Fruit fly (Drosophila melanogaster) whole organism: ENCODE measurements around the gene CG42553.

Experiments used
- CG8478 ChIP-seq: fragments of >200 bp; optimal IDR thresholded peaks from 2 replicates; lab custom pipeline; 2018; ENCODE audit warnings: inconsistent platforms
- Dll ChIP-seq: fragments of >200 bp; optimal IDR thresholded peaks from 2 replicates; lab custom pipeline; 2017
- EcR ChIP-seq, 2 experiments: fragments of >200 bp; optimal IDR thresholded peaks; 2 replicates each; lab custom pipeline; 2017; ENCODE audit warnings: missing biosample characterization in 2 of 2, missing genetic modification characterization in 2 of 2, missing genetic modification reagents in 2 of 2
- pan ChIP-seq: fragments of >200 bp; optimal IDR thresholded peaks from 2 replicates; lab custom pipeline; 2017
- psq ChIP-seq: fragments of >200 bp; optimal IDR thresholded peaks from 2 replicates; lab custom pipeline; 2017
- usp ChIP-seq: fragments of >200 bp; optimal IDR thresholded peaks from 2 replicates; lab custom pipeline; 2017; ENCODE audit warnings: missing biosample characterization, missing genetic modification characterization, mixed read lengths

Gene CG42553

DNA sequence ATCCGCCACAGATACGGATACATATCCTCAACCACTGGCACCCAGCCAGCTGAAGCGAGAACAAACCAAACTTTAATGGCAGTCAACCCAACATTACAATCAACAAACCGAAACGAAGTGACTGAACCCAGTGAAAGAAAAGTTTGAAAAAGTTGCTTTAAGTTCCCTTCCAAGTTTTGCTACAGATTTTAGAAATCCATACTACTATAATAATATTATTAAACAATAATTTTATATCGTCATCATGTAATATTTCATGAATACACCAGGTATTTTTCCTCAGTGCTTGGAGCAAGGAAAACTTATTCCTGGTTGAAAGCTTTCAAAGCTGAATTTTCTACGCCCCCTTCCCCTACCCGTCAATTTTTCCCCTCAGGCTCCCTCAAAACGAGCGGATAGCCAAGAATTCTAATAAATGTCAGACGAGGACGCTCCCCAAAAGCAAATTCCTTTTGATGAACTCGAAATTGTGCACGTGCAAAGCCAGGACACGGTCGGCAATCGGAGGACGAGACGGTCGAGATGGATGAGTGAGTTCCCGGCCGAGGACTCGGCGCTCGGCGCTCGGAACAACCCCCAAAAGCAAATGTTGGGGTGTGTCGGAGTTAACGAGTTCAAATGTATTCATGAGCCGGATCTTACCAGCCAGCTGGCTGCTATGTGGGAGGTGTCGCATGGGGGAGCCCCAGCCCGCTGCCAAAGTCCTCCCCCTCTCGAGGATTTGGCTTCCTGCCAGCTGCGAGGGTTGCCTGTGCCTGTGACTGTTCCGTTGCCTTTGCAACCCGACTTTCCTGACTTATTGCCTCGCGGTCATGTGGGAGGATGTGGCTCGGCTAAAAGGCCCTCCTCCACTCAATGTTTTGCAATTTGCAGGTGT lies 36.7 kb upstream of the CG42553 start:
- TF ChIP-seq usp (GFP tag; lab: Kevin White, UChicago) (no peak), CG8478 (lab: Kevin White, UChicago) (no peak), Dll (lab: Kevin White, UChicago) (no peak), pan (lab: Kevin White, UChicago) (no peak), EcR (GFP tag; optimal IDR thresholded peaks at IDR 0.05; lab: Kevin White, UChicago) (no peak), psq (lab: Kevin White, UChicago) (no peak)

DNA sequence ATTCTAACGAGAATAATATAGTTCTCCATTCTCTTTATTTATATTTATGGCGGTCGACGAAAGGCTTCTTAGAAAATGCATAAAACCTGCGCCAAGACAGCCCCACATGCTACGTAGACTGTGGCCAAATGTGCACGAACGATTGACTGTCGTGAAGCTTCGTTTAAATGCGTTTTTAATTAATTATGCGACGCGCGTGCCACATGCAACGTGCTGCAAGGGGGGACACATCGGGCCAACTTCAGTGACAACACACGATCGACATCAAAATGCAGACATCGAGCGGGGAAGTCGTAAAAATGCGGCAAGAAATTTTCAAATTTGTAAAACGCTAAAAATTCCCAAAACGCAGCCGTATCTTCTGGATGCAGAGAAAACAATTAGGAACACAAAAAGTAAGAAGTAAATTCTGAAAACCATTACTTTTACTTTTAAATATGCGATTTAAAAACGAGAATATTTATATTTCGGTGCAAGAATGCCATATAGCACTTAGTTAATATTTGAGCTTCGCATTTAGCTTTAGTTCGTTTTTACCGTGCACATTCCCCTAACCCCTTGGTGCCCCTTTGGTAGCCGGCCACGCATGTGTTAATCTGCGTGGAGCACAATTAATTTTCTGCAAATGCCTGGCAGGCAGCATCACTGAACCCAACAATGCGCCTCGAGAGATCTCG lies 33.9 kb upstream of the CG42553 start:
- TF ChIP-seq EcR (GFP tag; optimal IDR thresholded peaks at IDR 0.05; lab: Kevin White, UChicago) (no peak), psq (lab: Kevin White, UChicago) (no peak), CG8478 (lab: Kevin White, UChicago) (no peak), pan (lab: Kevin White, UChicago) (no peak), usp (GFP tag; lab: Kevin White, UChicago) (no peak)

DNA sequence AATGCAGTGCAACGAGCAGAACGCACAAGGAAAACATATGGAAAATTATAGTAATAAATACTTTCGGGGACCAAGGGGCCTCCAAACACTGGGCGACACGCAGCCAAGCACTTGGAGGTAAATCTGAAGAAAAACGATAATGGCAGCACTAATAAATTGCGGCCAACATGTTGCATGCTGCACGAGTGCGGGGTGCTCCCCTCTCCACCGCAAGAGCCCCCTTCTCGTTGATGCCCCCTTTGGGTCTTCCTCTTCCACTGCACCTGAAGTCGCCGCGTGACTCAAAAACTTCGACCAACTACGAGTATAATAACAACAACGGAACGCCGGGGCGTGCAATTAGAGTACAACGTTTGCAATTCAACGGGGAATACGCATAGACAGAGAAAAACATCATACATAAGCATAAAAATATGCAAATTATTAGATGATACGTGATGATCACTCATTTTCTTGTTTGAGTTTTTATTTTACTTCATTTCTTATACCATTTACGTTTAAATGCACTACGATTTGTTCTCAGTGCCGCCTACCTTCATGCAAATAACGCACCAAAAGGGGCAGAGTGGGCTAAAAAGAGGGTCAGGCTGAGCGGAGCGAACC lies 31.9 kb upstream of the CG42553 start:
- TF ChIP-seq usp (GFP tag; lab: Kevin White, UChicago), result no peak
- peak; percentile 68 for TF ChIP-seq Dll (lab: Kevin White, UChicago)

DNA sequence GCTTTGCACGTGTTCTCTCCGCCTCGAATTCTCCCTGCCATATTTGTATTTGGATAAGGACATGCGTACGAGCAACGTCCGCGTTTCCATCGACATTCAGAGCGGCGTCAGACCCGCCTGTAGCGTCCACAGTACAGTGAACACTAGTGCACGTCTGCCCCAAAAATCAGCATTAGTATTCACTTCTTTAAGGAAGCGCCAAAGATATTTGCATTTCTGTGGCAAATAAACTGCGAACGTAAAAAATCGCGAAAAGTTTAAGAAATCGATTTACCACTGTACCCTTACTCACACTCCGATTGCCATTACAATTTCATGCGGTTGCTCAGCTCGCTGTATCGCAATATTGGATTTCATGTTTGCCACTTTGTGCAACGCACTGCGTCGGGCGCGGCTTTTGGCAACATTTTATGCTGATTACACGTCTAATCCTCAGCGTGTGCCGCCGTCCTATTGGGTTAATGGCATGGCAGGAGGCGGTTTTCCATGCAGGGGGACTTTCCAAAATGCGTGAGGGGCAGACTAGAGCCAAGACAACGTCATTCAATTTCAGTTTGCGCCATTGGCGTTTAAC lies 31.1 kb upstream of the CG42553 start:
- TF ChIP-seq CG8478 (lab: Kevin White, UChicago) (no peak), psq (lab: Kevin White, UChicago) (no peak), usp (GFP tag; lab: Kevin White, UChicago) (no peak), Dll (lab: Kevin White, UChicago) (no peak), EcR (GFP tag; optimal IDR thresholded peaks at IDR 0.05; lab: Kevin White, UChicago) (no peak), pan (lab: Kevin White, UChicago) (no peak)

DNA sequence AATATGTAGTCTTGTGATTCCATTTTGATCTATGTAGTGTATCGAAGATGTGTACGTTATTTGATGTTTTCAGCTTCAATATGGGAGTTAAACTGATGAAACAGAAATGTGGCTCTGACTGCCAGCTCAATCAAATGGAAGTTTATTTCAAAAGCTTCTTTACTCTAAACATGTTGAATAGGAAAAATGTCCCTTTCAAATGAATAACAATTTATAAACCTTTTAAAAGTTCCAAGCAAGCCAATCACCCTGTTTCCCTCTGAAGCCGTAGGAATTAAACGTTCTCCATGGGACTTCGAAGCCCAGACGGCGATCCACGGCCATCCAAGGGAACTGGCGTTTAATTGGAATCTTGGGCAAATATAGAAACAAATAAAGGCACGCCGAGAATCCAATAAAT lies 29.9 kb upstream of the CG42553 start, which contains the start of gene CG13898:
Gene CG13898 (minus strand): TSS at position 101 of the 400 bp plus-strand sequence.
- TF ChIP-seq psq (lab: Kevin White, UChicago) (no peak), EcR (GFP tag; optimal IDR thresholded peaks at IDR 0.05; lab: Kevin White, UChicago) (no peak), usp (GFP tag; lab: Kevin White, UChicago) (no peak), pan (lab: Kevin White, UChicago) (no peak), Dll (lab: Kevin White, UChicago) (no peak), CG8478 (lab: Kevin White, UChicago) (no peak)

DNA sequence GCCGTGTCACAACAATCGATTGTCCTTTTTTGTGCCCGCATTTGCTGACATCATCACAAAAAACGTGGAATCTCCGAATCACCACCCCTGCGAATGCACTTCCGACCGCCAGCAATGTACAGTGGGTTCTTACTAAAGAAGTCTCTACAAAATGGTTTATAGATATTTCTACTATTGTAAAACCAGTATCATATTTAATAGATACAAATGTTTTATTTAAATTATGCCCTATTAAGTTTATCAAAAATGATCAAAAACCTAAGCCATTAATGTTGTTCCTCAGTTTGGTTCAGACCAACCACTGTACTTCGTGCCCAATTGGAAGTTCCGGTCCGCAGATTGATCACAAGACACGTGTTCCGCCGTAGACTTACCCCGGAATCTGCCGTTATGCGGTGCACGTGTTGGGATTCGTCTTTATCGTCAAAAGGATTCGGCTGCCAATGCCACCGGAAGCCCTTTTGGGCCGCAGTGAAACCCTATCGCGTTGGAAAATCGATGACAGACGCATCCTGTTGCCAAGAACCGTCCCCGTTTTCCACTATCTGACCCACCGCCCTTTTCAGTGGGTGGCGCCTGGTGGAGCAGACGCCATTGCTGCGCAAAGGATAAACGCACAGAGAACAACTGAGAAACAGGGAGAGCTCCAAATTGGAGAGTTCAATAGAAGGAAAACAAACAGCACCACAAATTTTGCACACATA lies 29.2 kb upstream of the CG42553 start:
- no peak for TF ChIP-seq CG8478 (lab: Kevin White, UChicago)
- TF ChIP-seq Dll (lab: Kevin White, UChicago), result no peak
- TF ChIP-seq EcR (GFP tag; optimal IDR thresholded peaks at IDR 0.05; lab: Kevin White, UChicago), result no peak
- TF ChIP-seq pan (lab: Kevin White, UChicago), result no peak
- TF ChIP-seq psq (lab: Kevin White, UChicago), result no peak
- no peak for TF ChIP-seq usp (GFP tag; lab: Kevin White, UChicago)

dm6 chr3L:805642-806218 lies 28.2 kb upstream of the CG42553 start:
- no peak for TF ChIP-seq Dll (lab: Kevin White, UChicago)
- TF ChIP-seq pan (lab: Kevin White, UChicago), result no peak
- no peak for TF ChIP-seq EcR (GFP tag; optimal IDR thresholded peaks at IDR 0.05; lab: Kevin White, UChicago)
- TF ChIP-seq CG8478 (lab: Kevin White, UChicago), result no peak
- TF ChIP-seq psq (lab: Kevin White, UChicago), result no peak
- TF ChIP-seq usp (GFP tag; lab: Kevin White, UChicago), result no peak

- TF ChIP-seq CG8478 (lab: Kevin White, UChicago) (no peak), usp (GFP tag; lab: Kevin White, UChicago) (no peak), psq (lab: Kevin White, UChicago) (no peak), EcR (GFP tag; optimal IDR thresholded peaks at IDR 0.05; lab: Kevin White, UChicago) (no peak), pan (lab: Kevin White, UChicago) (no peak), Dll (lab: Kevin White, UChicago) (no peak)
Observed at dm6 chr3L:807456-807855, 26.4 kb upstream of the CG42553 start.

DNA sequence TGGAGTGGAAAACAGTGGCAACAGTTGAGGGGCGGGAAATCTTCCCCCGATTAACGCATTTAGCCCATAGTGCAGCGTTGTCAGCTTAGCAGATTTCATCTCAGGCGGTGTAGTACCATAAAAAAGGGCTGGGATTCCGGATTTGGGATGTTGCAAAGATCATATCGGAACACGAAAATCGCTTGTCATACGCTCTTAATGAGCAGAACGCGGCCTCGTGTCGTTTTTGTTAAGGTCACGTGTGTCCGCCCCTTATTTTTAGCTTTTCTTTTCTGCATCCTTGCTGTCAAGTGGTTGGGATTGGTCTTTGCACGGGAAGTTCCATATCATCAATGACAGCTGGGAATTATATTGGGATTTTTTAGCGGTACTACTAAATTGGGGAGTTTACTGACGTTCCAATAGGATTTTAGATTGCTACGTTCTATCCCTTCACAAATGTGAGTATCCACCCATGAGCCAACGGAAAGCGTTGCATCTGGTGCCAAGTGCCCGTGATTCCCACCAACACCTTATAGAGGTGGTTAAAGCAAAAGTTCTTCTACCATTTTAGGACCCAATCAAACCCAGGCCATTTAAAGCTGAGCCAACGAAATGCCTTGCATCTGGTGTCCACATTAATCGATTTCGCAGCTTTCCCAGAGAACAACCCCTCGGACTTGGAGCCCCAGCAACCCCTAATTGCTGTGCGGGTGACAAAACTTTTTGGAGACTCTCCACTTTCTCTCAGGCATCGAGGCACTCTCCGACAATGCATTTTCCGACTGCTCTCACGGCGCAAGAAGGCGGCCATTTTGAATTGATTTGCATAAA lies 25.0 kb upstream of the CG42553 start:
- no peak for TF ChIP-seq Dll (lab: Kevin White, UChicago)
- no peak for TF ChIP-seq pan (lab: Kevin White, UChicago)
- TF ChIP-seq CG8478 (lab: Kevin White, UChicago), result no peak
- no peak for TF ChIP-seq usp (GFP tag; lab: Kevin White, UChicago)
- TF ChIP-seq psq (lab: Kevin White, UChicago), result no peak
- TF ChIP-seq EcR (GFP tag; optimal IDR thresholded peaks at IDR 0.05; lab: Kevin White, UChicago), result no peak
